Worm (Caenorhabditis elegans): ENCODE results near the gene C16B8.3.

C16B8.3 gene

DNA sequence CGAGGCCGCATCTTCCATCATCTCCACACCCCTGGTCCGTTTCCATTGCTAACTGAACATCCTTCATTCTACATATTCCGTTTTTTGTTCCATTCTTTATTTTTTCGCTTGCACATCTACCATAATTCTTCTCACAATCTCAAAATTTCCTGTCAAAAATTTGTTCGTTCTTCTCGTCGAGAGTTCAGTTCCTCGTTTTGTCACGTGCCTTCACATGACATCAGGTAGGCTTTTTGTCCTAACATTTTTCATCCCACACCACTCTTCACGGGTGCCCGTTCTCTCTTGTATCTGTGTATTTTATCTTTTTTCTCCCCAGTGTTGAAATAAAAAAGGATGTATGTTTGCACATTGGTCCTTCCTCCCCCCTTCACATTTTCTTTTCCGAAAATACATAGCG, 22.1 kb upstream of the C16B8.3 start:
- TF ChIP-seq him-1 (tag; optimal IDR thresholded peaks at IDR 0.05) (no peak), W03F9.2 (tag; optimal IDR thresholded peaks at IDR 0.05) (no peak), dao-5 (tag; optimal IDR thresholded peaks at IDR 0.05) (no peak)

DNA sequence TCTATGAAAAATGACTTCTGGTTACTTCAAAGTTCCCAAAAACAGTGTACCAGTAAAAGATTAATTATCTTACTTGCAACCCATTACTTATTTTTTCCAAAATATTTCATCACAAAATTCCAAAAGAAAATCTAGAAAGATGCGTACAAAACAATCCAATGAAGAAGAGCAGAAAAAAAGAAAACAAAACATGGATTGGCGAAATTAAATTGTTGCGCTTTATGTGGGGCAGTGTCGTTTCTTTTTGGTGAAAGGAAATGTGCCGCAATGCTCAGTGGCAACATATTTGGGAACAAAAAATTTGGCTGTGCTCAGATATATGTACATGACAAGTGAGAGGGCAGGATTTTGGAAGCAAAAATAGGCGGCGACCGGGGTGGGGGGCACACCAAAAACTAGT, 20.1 kb upstream of the C16B8.3 start:
- TF ChIP-seq W03F9.2 (tag; optimal IDR thresholded peaks at IDR 0.05): no peak
- TF ChIP-seq dao-5 (tag; optimal IDR thresholded peaks at IDR 0.05): no peak
- TF ChIP-seq him-1 (tag; optimal IDR thresholded peaks at IDR 0.05): no peak

DNA sequence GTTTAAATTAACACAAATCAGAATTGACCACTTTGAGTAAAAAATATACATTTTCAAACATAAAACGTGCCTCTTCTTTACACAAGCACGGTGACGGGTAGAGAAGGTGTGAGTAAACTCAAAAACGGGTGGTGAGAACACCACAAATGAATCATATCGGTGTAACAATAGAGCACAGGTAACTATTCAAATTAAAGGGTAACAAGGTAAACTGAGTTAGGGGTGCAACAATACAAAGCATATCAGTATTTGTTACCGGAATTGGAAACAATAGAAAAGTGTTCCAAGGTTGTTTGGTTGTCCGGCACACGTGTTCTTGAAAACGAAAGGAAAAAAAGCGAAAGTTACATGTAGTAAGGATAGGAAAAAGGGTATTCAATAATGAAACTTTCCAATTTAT, 13.9 kb upstream of the C16B8.3 start:
- no peak for TF ChIP-seq him-1 (tag; optimal IDR thresholded peaks at IDR 0.05)
- no peak for TF ChIP-seq dao-5 (tag; optimal IDR thresholded peaks at IDR 0.05)
- no peak for TF ChIP-seq W03F9.2 (tag; optimal IDR thresholded peaks at IDR 0.05)

DNA sequence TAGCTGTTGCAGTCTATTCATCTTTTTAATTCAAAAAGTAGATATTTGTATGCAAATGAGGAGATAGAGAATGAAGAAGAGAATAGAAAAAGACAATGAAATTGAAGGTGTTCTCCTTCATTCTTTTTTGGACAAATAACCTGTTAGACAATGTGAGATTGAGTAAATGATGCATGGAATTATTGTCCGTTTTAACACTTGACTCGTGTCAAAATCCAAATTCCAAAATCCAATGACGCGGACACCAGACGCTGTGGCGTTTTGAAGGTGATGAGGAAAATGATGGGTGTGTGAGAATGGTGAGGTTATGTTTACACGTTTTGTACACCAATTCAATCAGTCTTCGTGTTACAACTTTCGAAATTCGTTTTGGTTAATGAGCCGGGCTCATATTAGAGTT, 10.7 kb upstream of the C16B8.3 start:
- TF ChIP-seq W03F9.2 (tag; optimal IDR thresholded peaks at IDR 0.05): no peak
- TF ChIP-seq dao-5 (tag; optimal IDR thresholded peaks at IDR 0.05): no peak
- TF ChIP-seq him-1 (tag; optimal IDR thresholded peaks at IDR 0.05): no peak

DNA sequence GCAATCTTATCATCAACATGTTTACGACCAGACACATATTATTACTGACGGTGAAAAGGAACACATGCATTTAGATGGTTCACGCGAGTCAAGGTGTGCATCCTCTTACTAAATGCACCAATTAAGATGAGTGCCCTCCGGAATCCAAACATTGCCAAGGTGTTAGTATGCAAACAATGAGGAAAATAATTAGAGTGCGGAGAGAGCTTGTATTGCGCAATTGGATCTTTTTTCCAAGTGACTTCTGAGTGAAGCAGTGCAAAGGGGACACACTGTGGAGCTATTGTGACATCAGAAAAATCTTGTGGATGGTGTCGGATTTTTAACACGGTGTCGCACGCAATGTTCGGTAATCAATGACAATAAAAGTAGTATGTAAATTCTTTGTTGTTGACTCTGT, 8.8 kb upstream of the C16B8.3 start:
- TF ChIP-seq him-1 (tag; optimal IDR thresholded peaks at IDR 0.05) (no peak), W03F9.2 (tag; optimal IDR thresholded peaks at IDR 0.05) (no peak), dao-5 (tag; optimal IDR thresholded peaks at IDR 0.05) (no peak)

DNA sequence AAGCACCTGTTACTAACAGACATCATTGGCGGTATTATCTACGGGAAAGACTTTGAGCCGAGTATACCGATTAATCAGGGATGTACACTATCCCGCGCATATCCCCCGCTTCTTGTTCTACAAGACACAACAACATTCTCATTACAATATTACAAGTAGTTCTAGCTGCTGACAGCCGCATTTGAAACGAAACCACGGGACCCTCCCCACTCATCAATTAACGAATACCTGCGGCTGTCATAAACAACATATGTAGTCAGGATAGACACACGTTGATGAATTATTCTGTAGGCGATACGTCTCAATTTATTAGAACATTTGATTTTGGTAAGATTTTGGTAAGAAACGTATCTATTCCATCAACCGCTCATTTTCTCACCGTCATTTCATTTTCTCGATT, 8.3 kb upstream of the C16B8.3 start:
- no peak for TF ChIP-seq dao-5 (tag; optimal IDR thresholded peaks at IDR 0.05)
- no peak for TF ChIP-seq W03F9.2 (tag; optimal IDR thresholded peaks at IDR 0.05)
- no peak for TF ChIP-seq him-1 (tag; optimal IDR thresholded peaks at IDR 0.05)

DNA sequence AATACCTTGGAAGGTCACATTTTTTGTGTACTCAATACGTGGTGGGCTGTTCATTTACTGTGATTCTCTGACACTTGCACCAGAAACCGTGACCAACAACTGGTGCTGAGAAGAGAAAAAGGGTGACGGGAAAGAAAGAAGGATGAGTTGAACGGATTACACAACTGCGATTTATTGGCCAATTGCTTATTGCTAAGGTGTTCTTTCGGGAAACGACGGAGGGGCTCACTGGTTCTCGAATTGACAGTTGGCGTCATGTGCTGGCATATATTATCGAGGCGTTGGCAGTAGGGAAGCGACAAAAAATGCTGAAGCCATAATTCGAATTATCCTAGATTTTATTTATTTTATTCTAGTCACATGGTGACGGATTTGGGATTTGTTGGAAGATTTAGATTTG, 5.7 kb upstream of the C16B8.3 start:
- TF ChIP-seq dao-5 (tag; optimal IDR thresholded peaks at IDR 0.05): no peak
- TF ChIP-seq W03F9.2 (tag; optimal IDR thresholded peaks at IDR 0.05): no peak
- TF ChIP-seq him-1 (tag; optimal IDR thresholded peaks at IDR 0.05): no peak

DNA sequence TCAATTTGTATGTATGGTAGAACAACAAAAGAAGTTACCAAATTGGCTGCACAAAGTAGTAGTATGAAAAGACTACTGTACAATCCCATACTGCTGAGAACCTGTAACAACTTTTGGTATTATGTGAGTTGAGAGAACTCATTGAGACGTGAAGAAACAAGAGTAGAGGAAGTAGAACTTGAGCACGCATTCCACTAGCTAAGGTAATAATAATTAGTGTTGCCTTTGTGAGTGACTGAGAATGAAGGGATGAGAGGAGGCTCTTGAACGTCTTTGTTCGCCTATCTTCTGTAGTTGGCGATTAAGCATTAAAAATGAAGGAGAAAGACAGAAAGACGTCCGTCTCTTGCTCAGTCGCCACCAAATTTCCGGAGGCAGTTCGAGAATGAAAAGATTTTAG, 5.1 kb upstream of the C16B8.3 start, which contains the start of gene C16B8.4:
TSS of gene C16B8.4 (minus strand) at position 101 of the 400 bp plus-strand sequence.
- TF ChIP-seq W03F9.2 (tag; optimal IDR thresholded peaks at IDR 0.05): no peak

DNA sequence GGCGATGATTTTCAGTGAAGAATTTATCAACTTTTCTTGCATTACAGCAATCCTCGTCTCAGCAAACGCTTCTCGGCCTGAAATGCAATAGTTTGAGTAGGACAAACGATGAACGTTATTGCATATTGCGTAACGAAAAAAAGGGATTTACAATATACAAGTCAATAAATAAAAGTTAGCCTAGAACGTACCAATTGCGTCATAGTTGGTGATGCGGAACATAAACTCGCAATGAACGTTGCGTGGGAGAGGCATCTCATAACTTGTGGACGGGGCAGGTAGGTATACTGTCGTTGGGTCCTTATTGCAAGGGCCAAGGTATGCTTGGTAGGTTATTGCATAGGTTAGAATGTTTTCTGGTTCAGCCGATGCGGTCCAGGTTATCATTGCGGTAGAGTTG, 2.4 kb upstream of the C16B8.3 start:
- no peak for TF ChIP-seq him-1 (tag; optimal IDR thresholded peaks at IDR 0.05)
- no peak for TF ChIP-seq dao-5 (tag; optimal IDR thresholded peaks at IDR 0.05)
- no peak for TF ChIP-seq W03F9.2 (tag; optimal IDR thresholded peaks at IDR 0.05)

DNA sequence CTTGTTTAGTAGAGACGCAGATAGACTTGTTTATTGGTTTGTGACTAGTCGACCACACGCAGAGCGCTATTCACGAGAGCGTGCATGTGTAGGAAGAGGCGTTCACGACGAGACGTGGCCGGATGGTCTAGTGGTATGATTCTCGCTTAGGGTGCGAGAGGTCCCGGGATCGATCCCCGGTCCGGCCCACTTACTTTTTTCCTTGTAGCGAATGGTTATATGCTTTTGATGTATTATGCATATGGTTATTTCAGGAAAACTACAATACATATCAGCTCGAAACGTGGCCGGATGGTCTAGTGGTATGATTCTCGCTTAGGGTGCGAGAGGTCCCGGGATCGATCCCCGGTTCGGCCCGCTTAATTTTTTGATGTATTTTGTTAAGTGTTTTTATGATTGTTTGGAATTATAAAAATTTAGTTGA, 1.6 kb upstream of the C16B8.3 start:
- TF ChIP-seq him-1 (tag; optimal IDR thresholded peaks at IDR 0.05) (peak; percentile 65), dao-5 (tag; optimal IDR thresholded peaks at IDR 0.05) (peak; percentile 69), W03F9.2 (tag; optimal IDR thresholded peaks at IDR 0.05) (no peak)

DNA sequence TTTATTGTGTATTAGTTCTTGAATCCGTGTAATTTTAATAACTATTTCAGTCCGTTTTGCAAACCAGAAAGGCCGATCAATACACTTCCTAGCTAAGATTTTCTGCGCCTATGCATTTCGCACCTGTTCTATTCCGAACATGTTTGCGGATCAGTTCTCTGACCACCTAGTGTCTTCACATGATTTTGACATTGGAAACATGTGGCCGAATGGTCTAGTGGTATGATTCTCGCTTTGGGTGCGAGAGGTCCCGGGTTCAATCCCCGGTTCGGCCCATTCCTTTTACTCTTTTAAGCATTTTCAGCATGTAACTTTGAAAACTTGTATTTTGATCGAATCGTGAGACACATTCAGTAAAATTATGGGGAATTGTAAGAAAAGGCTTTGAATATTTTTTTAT, 919 bp upstream of the C16B8.3 start:
- TF ChIP-seq dao-5 (tag; optimal IDR thresholded peaks at IDR 0.05) (no peak), him-1 (tag; optimal IDR thresholded peaks at IDR 0.05) (no peak), W03F9.2 (tag; optimal IDR thresholded peaks at IDR 0.05) (no peak)

DNA sequence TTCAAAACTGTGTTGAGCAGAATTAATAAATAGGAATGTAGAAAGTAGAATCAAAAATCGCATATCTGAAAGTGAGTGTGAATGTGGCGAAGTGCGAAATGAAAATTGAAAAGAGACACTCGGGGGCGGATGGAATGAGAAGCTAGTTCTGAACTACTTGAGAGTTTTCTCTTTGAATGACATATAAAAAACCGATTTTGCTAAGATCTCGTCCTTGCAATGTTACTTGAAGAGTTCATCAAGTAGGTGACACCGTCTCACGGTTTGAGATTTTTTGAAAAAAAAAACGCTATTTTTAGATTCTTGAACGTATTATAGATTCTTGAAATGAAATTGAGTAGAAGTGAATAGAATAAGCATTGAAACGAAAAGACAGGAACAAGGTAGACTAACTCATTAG, 2.1 kb downstream of the C16B8.3 start, which contains the start of gene C16B8.2:
TSS of gene C16B8.2 (minus strand) at position 101 of the 400 bp plus-strand sequence.
- TF ChIP-seq W03F9.2 (tag; optimal IDR thresholded peaks at IDR 0.05): no peak
- TF ChIP-seq him-1 (tag; optimal IDR thresholded peaks at IDR 0.05): no peak
- TF ChIP-seq dao-5 (tag; optimal IDR thresholded peaks at IDR 0.05): no peak

DNA sequence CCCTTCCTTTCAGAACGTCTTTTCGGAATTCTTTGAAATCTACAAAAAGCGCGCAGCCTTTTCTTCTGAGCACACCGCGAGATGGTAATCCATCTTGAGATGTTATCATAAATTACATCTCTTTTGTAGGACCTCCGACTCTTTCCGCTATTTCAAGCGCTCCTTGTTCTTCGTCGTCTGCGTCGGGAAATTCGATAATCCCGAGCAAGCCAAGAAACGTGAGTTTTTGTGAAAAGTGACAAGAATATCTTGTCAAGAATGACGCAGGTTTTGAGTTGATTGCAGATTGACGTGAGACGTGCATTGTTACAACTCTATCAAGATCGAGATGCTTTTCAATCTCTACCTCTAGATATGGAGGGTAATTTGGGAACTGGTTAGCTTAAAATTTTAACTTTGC, 8.1 kb downstream of the C16B8.3 start:
- TF ChIP-seq dao-5 (tag; optimal IDR thresholded peaks at IDR 0.05) (no peak), W03F9.2 (tag; optimal IDR thresholded peaks at IDR 0.05) (no peak)

DNA sequence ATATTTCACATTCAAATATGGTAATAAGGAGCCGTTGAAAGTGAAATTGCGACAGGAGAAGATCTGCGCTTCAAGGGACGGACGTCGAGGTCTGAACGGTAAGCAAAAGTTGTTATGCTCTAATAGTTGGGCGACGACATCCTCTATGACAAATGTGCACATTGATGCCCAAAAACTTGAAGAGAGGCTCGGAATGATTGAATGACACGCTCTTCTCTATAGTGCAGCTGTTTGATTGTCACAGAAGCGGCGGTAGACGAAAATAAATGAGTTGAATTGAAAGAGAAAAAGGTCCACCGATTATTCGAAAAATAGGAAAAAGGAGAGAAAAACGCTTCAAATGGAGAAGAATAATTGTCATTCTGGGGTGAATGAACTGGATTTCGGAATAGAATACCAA, 9.2 kb downstream of the C16B8.3 start:
- TF ChIP-seq dao-5 (tag; optimal IDR thresholded peaks at IDR 0.05): no peak
- no peak for TF ChIP-seq him-1 (tag; optimal IDR thresholded peaks at IDR 0.05)
- no peak for TF ChIP-seq W03F9.2 (tag; optimal IDR thresholded peaks at IDR 0.05)

DNA sequence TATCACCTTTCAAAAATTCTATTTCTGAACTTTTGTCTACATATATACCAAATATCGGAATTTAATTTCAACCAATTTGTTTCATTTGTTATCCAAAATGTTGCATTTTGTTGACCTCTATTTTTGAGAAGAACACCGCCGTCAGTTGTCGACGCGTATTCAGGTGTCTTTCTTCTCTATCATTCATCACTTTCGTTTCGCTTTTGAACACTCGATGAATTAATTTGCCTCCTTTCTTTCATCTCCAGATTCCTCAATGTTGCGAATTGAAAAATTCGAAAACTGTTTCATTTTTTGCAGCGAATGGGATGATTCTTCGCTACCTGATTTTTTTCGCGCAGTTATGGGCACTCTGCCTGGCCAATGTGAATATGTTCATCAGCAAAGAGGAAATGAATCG, 10.2 kb downstream of the C16B8.3 start, which contains the start of gene lin-18:
TSS of gene lin-18 (plus strand) at position 301 of the 400 bp plus-strand sequence.
- no peak for TF ChIP-seq dao-5 (tag; optimal IDR thresholded peaks at IDR 0.05)
- TF ChIP-seq W03F9.2 (tag; optimal IDR thresholded peaks at IDR 0.05): no peak
- TF ChIP-seq him-1 (tag; optimal IDR thresholded peaks at IDR 0.05): no peak
